Fruit fly (Drosophila melanogaster) whole organism, embryonic: ENCODE data around the gene CG3651.

Experiments
- CG1233 ChIP-seq: fragments of 200-800 bp; sonication (Bioruptor generic); optimal IDR thresholded peaks from 4 replicates; lab custom pipeline; 2018; ENCODE audit warnings: missing biosample characterization, mild to moderate bottlenecking, missing genetic modification characterization
- Fer2 ChIP-seq: fragments of 200-800 bp; sonication (Bioruptor generic); optimal IDR thresholded peaks from 2 replicates; lab custom pipeline; 2018; ENCODE audit warnings: missing biosample characterization, mild to moderate bottlenecking, missing genetic modification characterization, moderate library complexity
- HLH54F ChIP-seq: fragments of 200-800 bp; sonication (Bioruptor generic); optimal IDR thresholded peaks from 3 replicates; lab custom pipeline; 2016; ENCODE audit warnings: missing biosample characterization, missing genetic modification characterization
- Mad ChIP-seq: fragments of 200-800 bp; sonication (Bioruptor generic); optimal IDR thresholded peaks from 2 replicates; lab custom pipeline; 2016; ENCODE audit warnings: missing biosample characterization, missing genetic modification characterization
- Xbp1 ChIP-seq: fragments of 200-800 bp; sonication (Bioruptor generic); optimal IDR thresholded peaks from 3 replicates; lab custom pipeline; 2016; ENCODE audit warnings: missing biosample characterization, mild to moderate bottlenecking, missing genetic modification characterization
- cas ChIP-seq: fragments of 200-800 bp; sonication (Bioruptor generic); IDR thresholded peaks from 2 replicates; pipeline ENCODE4 v1.3.6; 2022; ENCODE audit warnings: missing biosample characterization, missing genetic modification characterization

dm6 chr2L:22132984-22133383, 11.8 kb downstream of the CG3651 start:
- TF ChIP-seq HLH54F (GFP tag; lab: Kevin White, UChicago) (no peak), Xbp1 (no peak), cas (GFP tag; lab: Robert Waterston, UW) (no peak), CG1233 (GFP tag; lab: Kevin White, UChicago) (no peak), Fer2 (tag; lab: Kevin White, UChicago) (no peak), Mad (GFP tag; lab: Kevin White, UChicago) (no peak)
